Fruit fly (Drosophila melanogaster) S2 (cell line): Measurements from ENCODE around the gene dsd.

Source experiments
- CG8478 ChIP-seq: fragments of >200 bp; optimal IDR thresholded peaks from 2 replicates; lab custom pipeline; 2018
- CTCF ChIP-seq, 2 experiments: fragments of >200 bp; optimal IDR thresholded peaks; 2 replicates each; lab custom pipeline; 2018

DNA sequence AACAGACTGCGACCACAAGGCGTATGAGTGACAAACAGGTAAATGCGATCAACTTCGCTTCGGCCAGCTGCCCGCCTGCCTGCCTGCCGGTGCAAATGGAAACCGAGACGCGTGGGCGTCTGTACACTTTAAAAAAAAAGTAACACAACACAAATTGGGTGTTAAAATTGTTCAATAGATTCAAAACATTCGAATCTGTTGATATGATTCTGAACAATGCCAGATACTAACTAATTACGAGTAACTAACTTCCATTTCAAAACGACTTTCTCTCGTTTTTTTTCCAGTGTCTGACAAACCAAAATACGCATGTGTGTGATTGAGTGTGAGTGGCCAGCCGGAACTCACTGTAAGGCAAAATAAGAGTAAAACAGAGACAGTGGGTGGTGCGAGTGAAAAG, 37.5 kb downstream of the dsd start:
- TF ChIP-seq CG8478 (lab: Kevin White, UChicago), result no peak
- TF ChIP-seq CTCF (optimal IDR thresholded peaks at IDR 0.05; lab: Kevin White, UChicago), result no peak
